Worm (Caenorhabditis elegans) whole organism, L2 larva: ENCODE measurements around the gene T25B6.4.

ENCODE experiments used
- C34F6.9 ChIP-seq: fragments of 150-350 bp; optimal IDR thresholded peaks from 2 replicates; lab custom pipeline; 2014; ENCODE audit warnings: missing biosample characterization, missing genetic modification characterization
- R02D3.7 ChIP-seq: fragments of 150-350 bp; optimal IDR thresholded peaks from 2 replicates; lab custom pipeline; 2014; ENCODE audit warnings: missing biosample characterization, missing genetic modification characterization
- Y55F3AM.14 ChIP-seq: fragments of 200-800 bp; sonication (Bioruptor generic); optimal IDR thresholded peaks from 2 replicates; lab custom pipeline; 2018; ENCODE audit warnings: mild to moderate bottlenecking, missing genetic modification characterization, missing compliant biosample characterization
- ZK546.5 ChIP-seq: sonication (generic microtip); optimal IDR thresholded peaks from 2 replicates; lab custom pipeline; 2017; ENCODE audit warnings: missing biosample characterization, missing genetic modification characterization
- alr-1 ChIP-seq: fragments of 150-350 bp; optimal IDR thresholded peaks from 2 replicates; lab custom pipeline; 2014; ENCODE audit warnings: missing biosample characterization, missing genetic modification characterization
- aly-2 ChIP-seq: fragments of 150-350 bp; optimal IDR thresholded peaks from 2 replicates; lab custom pipeline; 2014; ENCODE audit warnings: missing biosample characterization, missing genetic modification characterization
- ama-1 ChIP-seq: fragments of 150-350 bp; optimal IDR thresholded peaks from 2 replicates; lab custom pipeline; 2018; ENCODE audit warnings: inconsistent platforms
- ceh-16 ChIP-seq: fragments of 150-350 bp; optimal IDR thresholded peaks from 2 replicates; lab custom pipeline; 2014; ENCODE audit warnings: missing biosample characterization, missing genetic modification characterization
- ceh-82 ChIP-seq: fragments of 150-350 bp; optimal IDR thresholded peaks from 2 replicates; lab custom pipeline; 2014; ENCODE audit warnings: missing biosample characterization, missing genetic modification characterization
- crh-2 ChIP-seq: sonication (generic microtip); optimal IDR thresholded peaks from 2 replicates; lab custom pipeline; 2017; ENCODE audit warnings: missing biosample characterization, missing genetic modification characterization
- dmd-4 ChIP-seq: sonication (generic microtip); optimal IDR thresholded peaks from 2 replicates; lab custom pipeline; 2017; ENCODE audit warnings: missing biosample characterization, missing genetic modification characterization
- egl-27 ChIP-seq: sonication (generic microtip); optimal IDR thresholded peaks from 3 replicates; lab custom pipeline; 2017; ENCODE audit warnings: missing biosample characterization, missing genetic modification reagents, missing genetic modification characterization
- elt-1 ChIP-seq: fragments of 150-350 bp; optimal IDR thresholded peaks from 2 replicates; lab custom pipeline; 2014; ENCODE audit warnings: missing biosample characterization, missing genetic modification characterization
- fos-1 ChIP-seq: fragments of 150-350 bp; optimal IDR thresholded peaks from 2 replicates; lab custom pipeline; 2014; ENCODE audit warnings: missing biosample characterization, missing genetic modification characterization
- gmeb-1 ChIP-seq: fragments of 150-350 bp; optimal IDR thresholded peaks from 2 replicates; lab custom pipeline; 2014; ENCODE audit warnings: missing biosample characterization, missing genetic modification characterization
- lin-13 ChIP-seq: fragments of 150-350 bp; optimal IDR thresholded peaks from 2 replicates; lab custom pipeline; 2014; ENCODE audit warnings: missing biosample characterization, missing genetic modification reagents, missing genetic modification characterization
- lin-39 ChIP-seq: fragments of 150-350 bp; optimal IDR thresholded peaks from 2 replicates; lab custom pipeline; 2014; ENCODE audit warnings: missing biosample characterization, missing genetic modification reagents, missing genetic modification characterization
- lsy-2 ChIP-seq, 2 experiments: fragments of 150-350 bp in 1 of 2; sonication (generic microtip) in 1 of 2; optimal IDR thresholded peaks; 2 replicates each; lab custom pipeline; 2014 to 2017; ENCODE audit warnings: missing biosample characterization in 2 of 2, missing genetic modification characterization in 2 of 2
- mab-5 ChIP-seq: fragments of 150-350 bp; optimal IDR thresholded peaks from 2 replicates; lab custom pipeline; 2014; ENCODE audit warnings: missing biosample characterization, missing genetic modification characterization
- mdl-1 ChIP-seq, 2 experiments: fragments of 150-350 bp in 1 of 2; sonication (generic microtip) in 1 of 2; optimal IDR thresholded peaks; 2 replicates each; lab custom pipeline; 2017; ENCODE audit warnings: missing biosample characterization in 2 of 2, missing genetic modification characterization in 2 of 2
- nhr-10 ChIP-seq: sonication (generic microtip); optimal IDR thresholded peaks from 2 replicates; lab custom pipeline; 2017; ENCODE audit warnings: missing biosample characterization, missing genetic modification characterization
- nhr-11 ChIP-seq: fragments of 150-350 bp; optimal IDR thresholded peaks from 2 replicates; lab custom pipeline; 2014; ENCODE audit warnings: missing biosample characterization, missing genetic modification characterization
- nhr-12 ChIP-seq: fragments of 150-350 bp; optimal IDR thresholded peaks from 2 replicates; lab custom pipeline; 2014; ENCODE audit warnings: missing biosample characterization, missing genetic modification characterization
- nhr-21 ChIP-seq: fragments of 150-350 bp; optimal IDR thresholded peaks from 2 replicates; lab custom pipeline; 2014; ENCODE audit warnings: missing biosample characterization, missing genetic modification characterization
- nhr-23 ChIP-seq: fragments of 150-350 bp; optimal IDR thresholded peaks from 2 replicates; lab custom pipeline; 2014; ENCODE audit warnings: missing biosample characterization, missing genetic modification reagents, missing genetic modification characterization
- nhr-237 ChIP-seq: fragments of 150-350 bp; optimal IDR thresholded peaks from 2 replicates; lab custom pipeline; 2014; ENCODE audit warnings: missing biosample characterization, missing genetic modification characterization
- nhr-25 ChIP-seq: fragments of 150-350 bp; sonication (generic microtip); optimal IDR thresholded peaks from 3 replicates; lab custom pipeline; 2014; ENCODE audit warnings: missing biosample characterization, missing genetic modification characterization
- nhr-6 ChIP-seq: fragments of 150-350 bp; optimal IDR thresholded peaks from 2 replicates; lab custom pipeline; 2014; ENCODE audit warnings: missing biosample characterization, missing genetic modification characterization
- nhr-77 ChIP-seq: fragments of 150-350 bp; optimal IDR thresholded peaks from 2 replicates; lab custom pipeline; 2014; ENCODE audit warnings: missing biosample characterization, missing genetic modification characterization
- peb-1 ChIP-seq: fragments of 150-350 bp; optimal IDR thresholded peaks from 2 replicates; lab custom pipeline; 2014; ENCODE audit warnings: missing biosample characterization, missing genetic modification characterization
- sem-4 ChIP-seq: fragments of 150-350 bp; optimal IDR thresholded peaks from 2 replicates; lab custom pipeline; 2014; ENCODE audit warnings: missing biosample characterization, missing genetic modification reagents, missing genetic modification characterization
- skn-1 ChIP-seq: sonication (generic microtip); optimal IDR thresholded peaks from 2 replicates; lab custom pipeline; 2017; ENCODE audit warnings: missing biosample characterization, missing genetic modification characterization
- sma-3 ChIP-seq: sonication (generic microtip); optimal IDR thresholded peaks from 2 replicates; lab custom pipeline; 2016; ENCODE audit warnings: missing genetic modification reagents, missing genetic modification characterization, missing compliant biosample characterization
- sma-9 ChIP-seq, 2 experiments: fragments of 150-350 bp in 1 of 2; sonication (generic microtip) in 1 of 2; optimal IDR thresholded peaks; 2 replicates each; lab custom pipeline; 2014 to 2016; ENCODE audit warnings: missing genetic modification characterization in 2 of 2, mild to moderate bottlenecking in 1 of 2, missing biosample characterization in 1 of 2, missing compliant biosample characterization in 1 of 2, missing genetic modification reagents in 1 of 2, moderate library complexity in 1 of 2
- snpc-4 ChIP-seq: fragments of 150-350 bp; optimal IDR thresholded peaks from 2 replicates; lab custom pipeline; 2014; ENCODE audit warnings: missing biosample characterization, missing genetic modification characterization
- unc-39 ChIP-seq: fragments of 150-350 bp; optimal IDR thresholded peaks from 2 replicates; lab custom pipeline; 2014; ENCODE audit warnings: missing biosample characterization, missing genetic modification characterization
- unc-62 ChIP-seq: fragments of 150-350 bp; optimal IDR thresholded peaks from 2 replicates; lab custom pipeline; 2014; ENCODE audit warnings: missing biosample characterization, missing genetic modification reagents, missing genetic modification characterization
- zag-1 ChIP-seq: fragments of 150-350 bp; optimal IDR thresholded peaks from 2 replicates; lab custom pipeline; 2014; ENCODE audit warnings: missing biosample characterization, missing genetic modification characterization
- ztf-1 ChIP-seq: fragments of 200-800 bp; sonication (Bioruptor generic); conservative IDR thresholded peaks from 2 replicates; pipeline ENCODE4 v1.3.6; 2022; ENCODE audit warnings: missing genetic modification characterization, missing compliant biosample characterization
- ztf-11 ChIP-seq: sonication (generic microtip); optimal IDR thresholded peaks from 2 replicates; lab custom pipeline; 2017; ENCODE audit warnings: missing biosample characterization, missing genetic modification characterization
- ztf-4 ChIP-seq: fragments of 150-350 bp; optimal IDR thresholded peaks from 2 replicates; lab custom pipeline; 2014; ENCODE audit warnings: missing biosample characterization, missing genetic modification characterization

T25B6.4 gene

ce11 chrX:9024270-9024669 is 8.8 kb downstream of the T25B6.4 start:
- TF ChIP-seq elt-1 (no peak), snpc-4 (tag; lab: Kevin White, UChicago) (no peak), aly-2 (no peak), C34F6.9 (tag; lab: Kevin White, UChicago) (no peak), egl-27 (tag; lab: Kevin White, UChicago) (no peak), nhr-77 (tag; lab: Kevin White, UChicago) (no peak), nhr-11 (tag; lab: Kevin White, UChicago) (no peak), nhr-10 (tag; lab: Kevin White, UChicago) (no peak), Y55F3AM.14 (GFP tag; lab: Kevin White, UChicago) (no peak), lin-13 (no peak), mab-5 (tag; lab: Kevin White, UChicago) (no peak), dmd-4 (no peak), nhr-23 (no peak), crh-2 (peak; percentile 4), sma-9 (GFP tag; optimal IDR thresholded peaks at IDR 0.05; lab: Kevin White, UChicago) (peak; percentile 42), sma-9 (tag; optimal IDR thresholded peaks at IDR 0.05; lab: Kevin White, UChicago) (no peak), ZK546.5 (no peak), skn-1 (no peak), ama-1 (lab: Kevin White, UChicago) (no peak), fos-1 (tag; lab: Kevin White, UChicago) (peak; percentile 25), peb-1 (tag; lab: Kevin White, UChicago) (no peak), sem-4 (tag; lab: Kevin White, UChicago) (no peak), sma-3 (GFP tag; lab: Kevin White, UChicago) (peak; percentile 10), ceh-16 (tag; lab: Kevin White, UChicago) (no peak), ztf-11 (tag; lab: Kevin White, UChicago) (no peak), lsy-2 (tag; optimal IDR thresholded peaks at IDR 0.05; lab: Kevin White, UChicago) (no peak), nhr-25 (tag; lab: Kevin White, UChicago) (no peak), unc-62 (GFP tag; lab: Kevin White, UChicago) (no peak), ztf-4 (tag; lab: Kevin White, UChicago) (no peak), lin-39 (tag; lab: Kevin White, UChicago) (no peak), nhr-237 (no peak), ceh-82 (tag; lab: Kevin White, UChicago) (no peak), nhr-6 (tag; lab: Kevin White, UChicago) (no peak), mdl-1 (tag; optimal IDR thresholded peaks at IDR 0.05; lab: Kevin White, UChicago) (no peak), nhr-12 (tag; lab: Kevin White, UChicago) (no peak), gmeb-1 (no peak), R02D3.7 (tag; lab: Kevin White, UChicago) (no peak), zag-1 (tag; lab: Kevin White, UChicago) (no peak), nhr-21 (tag; lab: Kevin White, UChicago) (peak; percentile 26), ztf-1 (GFP tag; lab: Robert Waterston, UW) (no peak)

ce11 chrX:9025484-9025883 is 10.0 kb downstream of the T25B6.4 start:
- TF ChIP-seq nhr-21 (tag; lab: Kevin White, UChicago) (no peak), crh-2 (no peak), skn-1 (no peak), ztf-4 (tag; lab: Kevin White, UChicago) (no peak), mab-5 (tag; lab: Kevin White, UChicago) (no peak), C34F6.9 (tag; lab: Kevin White, UChicago) (no peak), nhr-12 (tag; lab: Kevin White, UChicago) (no peak), lsy-2 (tag; optimal IDR thresholded peaks at IDR 0.05; lab: Kevin White, UChicago) (no peak), elt-1 (no peak), fos-1 (tag; lab: Kevin White, UChicago) (no peak), aly-2 (no peak), ama-1 (lab: Kevin White, UChicago) (no peak), unc-39 (tag; lab: Kevin White, UChicago) (no peak)
- TF ChIP-seq, all 48 proteins: peak for 0

ce11 chrX:9027304-9027703 is 11.8 kb downstream of the T25B6.4 start, which contains the start of gene T25B6.3:
Gene T25B6.3, plus strand, starts transcription at chrX:9027604.
- TF ChIP-seq ama-1 (lab: Kevin White, UChicago) (no peak), nhr-21 (tag; lab: Kevin White, UChicago) (no peak), C34F6.9 (tag; lab: Kevin White, UChicago) (no peak), alr-1 (tag; lab: Kevin White, UChicago) (no peak), skn-1 (no peak), gmeb-1 (no peak), ZK546.5 (no peak), ceh-82 (tag; lab: Kevin White, UChicago) (no peak), nhr-12 (tag; lab: Kevin White, UChicago) (no peak), ztf-11 (tag; lab: Kevin White, UChicago) (no peak), peb-1 (tag; lab: Kevin White, UChicago) (no peak), sem-4 (tag; lab: Kevin White, UChicago) (no peak)
